Worm (Caenorhabditis elegans): ENCODE data around the gene fkh-5.

Gene fkh-5

ce11 chrIII:4879445-4879844 is 35.0 kb downstream of the fkh-5 start, which contains the start of gene C35D10.1:
Gene C35D10.1 (plus strand): TSS chrIII:4879745.
- TF ChIP-seq mcd-1 (GFP tag; IDR thresholded peaks at IDR 0.05) (no peak), B0336.3 (GFP tag; IDR thresholded peaks at IDR 0.05) (0 out of 2 replicates have a peak, but pooled peaks have one; percentile 26), rpc-1 (optimal IDR thresholded peaks at IDR 0.05) (no peak), rpc-1 (tag; optimal IDR thresholded peaks at IDR 0.05) (no peak), F33H1.4 (GFP tag; IDR thresholded peaks at IDR 0.05) (no peak), lsl-1 (GFP tag; optimal IDR thresholded peaks at IDR 0.05) (no peak), B0261.1 (tag; optimal IDR thresholded peaks at IDR 0.05) (no peak), gei-17 (GFP tag; optimal IDR thresholded peaks at IDR 0.05) (no peak), ztf-25 (GFP tag; IDR thresholded peaks at IDR 0.05) (no peak), lin-54 (GFP tag; optimal IDR thresholded peaks at IDR 0.05) (no peak), ekl-4 (GFP tag; IDR thresholded peaks at IDR 0.05) (0 out of 2 replicates have a peak, but pooled peaks have one; percentile 20), egrh-3 (GFP tag; IDR thresholded peaks at IDR 0.05) (no peak), die-1 (tag; optimal IDR thresholded peaks at IDR 0.05) (no peak), madf-6 (GFP tag; IDR thresholded peaks at IDR 0.05) (peak; percentile 42; the same call in 1 of the 2 replicates), nhr-80 (tag; optimal IDR thresholded peaks at IDR 0.05) (no peak), zim-3 (tag; optimal IDR thresholded peaks at IDR 0.05) (no peak), pha-4 (tag; optimal IDR thresholded peaks at IDR 0.05) (no peak), ets-4 (GFP tag; optimal IDR thresholded peaks at IDR 0.05) (no peak), nfyb-1 (GFP tag; IDR thresholded peaks at IDR 0.05) (no peak), nfya-2 (GFP tag; IDR thresholded peaks at IDR 0.05) (no peak), F10E7.11 (tag; optimal IDR thresholded peaks at IDR 0.05) (no peak), unc-130 (GFP tag; optimal IDR thresholded peaks at IDR 0.05) (no peak), xnd-1 (tag; optimal IDR thresholded peaks at IDR 0.05) (peak; percentile 11), F55B11.4 (tag; optimal IDR thresholded peaks at IDR 0.05; ENCODE audit: borderline replicate concordance, insufficient read depth) (no peak), C17E4.6 (GFP tag; IDR thresholded peaks at IDR 0.05) (no peak), F49E8.2 (tag; optimal IDR thresholded peaks at IDR 0.05; ENCODE audit: insufficient read depth) (peak; percentile 36), Y53G8AR.9 (GFP tag; conservative IDR thresholded peaks at IDR 0.05) (0 out of 2 replicates have a peak, but pooled peaks have one; percentile 37)

ce11 chrIII:4881955-4882354 is 37.5 kb downstream of the fkh-5 start:
- TF ChIP-seq nhr-80 (tag; optimal IDR thresholded peaks at IDR 0.05) (peak; percentile 32), F49E8.2 (tag; optimal IDR thresholded peaks at IDR 0.05; ENCODE audit: insufficient read depth) (no peak)

- TF ChIP-seq somi-1 (GFP tag; optimal IDR thresholded peaks at IDR 0.05) (no peak), ceh-100 (GFP tag; IDR thresholded peaks at IDR 0.05) (no peak), aptf-2 (GFP tag; conservative IDR thresholded peaks at IDR 0.05) (no peak), rec-8 (tag; optimal IDR thresholded peaks at IDR 0.05) (no peak)
Observed at ce11 chrIII:4883429-4883828, 39.0 kb downstream of the fkh-5 start, which contains the start of gene clec-5. Gene clec-5 (minus strand): TSS chrIII:4883606.

- TF ChIP-seq nhr-27 (tag; optimal IDR thresholded peaks at IDR 0.05) (no peak), nhr-80 (tag; optimal IDR thresholded peaks at IDR 0.05) (peak; percentile 41)
Observed at ce11 chrIII:4887291-4887690, 42.8 kb downstream of the fkh-5 start, which contains the start of gene clec-6. Gene clec-6 (minus strand): TSS chrIII:4887444.

ce11 chrIII:4890997-4891396 is 46.5 kb downstream of the fkh-5 start, which contains the start of gene F26F4.5:
Gene F26F4.5 (minus strand): TSS chrIII:4891252.
- TF ChIP-seq atf-7 (tag; optimal IDR thresholded peaks at IDR 0.05): no peak
- peak; percentile 21 for TF ChIP-seq ztf-18 (tag; optimal IDR thresholded peaks at IDR 0.05)
- TF ChIP-seq B0261.1 (tag; optimal IDR thresholded peaks at IDR 0.05): no peak
- TF ChIP-seq lsl-1 (GFP tag; optimal IDR thresholded peaks at IDR 0.05): peak; percentile 95
- TF ChIP-seq hmg-1.2 (GFP tag; IDR thresholded peaks at IDR 0.05): 0 out of 2 replicates have a peak, but pooled peaks have one; percentile 14
- TF ChIP-seq madf-8 (GFP tag; conservative IDR thresholded peaks at IDR 0.05): peak; percentile 72
- TF ChIP-seq xnd-1 (tag; optimal IDR thresholded peaks at IDR 0.05): peak; percentile 84
- peak; percentile 90 for TF ChIP-seq madf-6 (GFP tag; IDR thresholded peaks at IDR 0.05)
- TF ChIP-seq ceh-91 (GFP tag; IDR thresholded peaks at IDR 0.05): peak; percentile 66; the same call in 1 of the 2 replicates
- no peak for TF ChIP-seq nfyb-1 (GFP tag; IDR thresholded peaks at IDR 0.05)
- TF ChIP-seq nhr-179 (tag; optimal IDR thresholded peaks at IDR 0.05): no peak
- TF ChIP-seq lin-54 (GFP tag; optimal IDR thresholded peaks at IDR 0.05): peak; percentile 12
- peak; percentile 90 for TF ChIP-seq F33H1.4 (GFP tag; IDR thresholded peaks at IDR 0.05)
- TF ChIP-seq rcor-1 (GFP tag; IDR thresholded peaks at IDR 0.05): no peak
- TF ChIP-seq mcd-1 (GFP tag; IDR thresholded peaks at IDR 0.05): peak; percentile 26; the same call in 1 of the 2 replicates
- TF ChIP-seq mel-28 (tag; optimal IDR thresholded peaks at IDR 0.05; ENCODE audit: borderline replicate concordance): no peak
- TF ChIP-seq dox-1 (GFP tag; IDR thresholded peaks at IDR 0.05): 0 out of 2 replicates have a peak, but pooled peaks have one; percentile 8

Measured in whole organism, young adult.